Worm (Caenorhabditis elegans) whole organism, early embryonic: Measurements from ENCODE around the gene T25E4.1.

Experiments used
- B0310.2 ChIP-seq: sonication (generic microtip); optimal IDR thresholded peaks from 2 replicates; lab custom pipeline; 2016; ENCODE audit warnings: mild to moderate bottlenecking, missing genetic modification characterization, missing compliant biosample characterization
- ama-1 ChIP-seq: fragments of 150-350 bp; optimal IDR thresholded peaks from 2 replicates; lab custom pipeline; 2014
- ceh-13 ChIP-seq: fragments of 200-800 bp; sonication (Bioruptor generic); optimal IDR thresholded peaks from 2 replicates; lab custom pipeline; 2018; ENCODE audit warnings: mild to moderate bottlenecking, missing genetic modification characterization, missing compliant biosample characterization
- flt-1 ChIP-seq: fragments of 200-800 bp; sonication (Bioruptor generic); IDR thresholded peaks from 2 replicates; pipeline ENCODE4 v1.3.6; 2022; ENCODE audit warnings: missing genetic modification characterization, missing compliant biosample characterization
- hmbx-1 ChIP-seq: sonication (generic microtip); optimal IDR thresholded peaks from 2 replicates; lab custom pipeline; 2016; ENCODE audit warnings: mild to moderate bottlenecking, missing genetic modification characterization, missing compliant biosample characterization
- hmg-4 ChIP-seq: fragments of 200-800 bp; sonication (Bioruptor generic); optimal IDR thresholded peaks from 2 replicates; lab custom pipeline; 2018; ENCODE audit warnings: mild to moderate bottlenecking, missing genetic modification characterization, missing compliant biosample characterization
- hnd-1 ChIP-seq: sonication (generic microtip); optimal IDR thresholded peaks from 2 replicates; lab custom pipeline; 2016; ENCODE audit warnings: missing genetic modification characterization, missing compliant biosample characterization
- tbx-37 ChIP-seq: fragments of 200-800 bp; sonication (Bioruptor generic); conservative IDR thresholded peaks from 2 replicates; pipeline ENCODE4 v1.3.6; 2022; ENCODE audit warnings: missing genetic modification reagents, missing genetic modification characterization, missing compliant biosample characterization
- tra-4 ChIP-seq: sonication (generic microtip); optimal IDR thresholded peaks from 2 replicates; lab custom pipeline; 2017; ENCODE audit warnings: missing genetic modification characterization, missing compliant biosample characterization

- TF ChIP-seq ama-1 (lab: Kevin White, UChicago) = no peak
- no peak for TF ChIP-seq hmg-4 (GFP tag; lab: Kevin White, UChicago)
- no peak for TF ChIP-seq tbx-37 (GFP tag; lab: Robert Waterston, UW)
- TF ChIP-seq ceh-13 (GFP tag; lab: Kevin White, UChicago) = no peak
- no peak for TF ChIP-seq tra-4
- TF ChIP-seq flt-1 (GFP tag; lab: Robert Waterston, UW) = no peak
- no peak for TF ChIP-seq B0310.2
- TF ChIP-seq hmbx-1 (tag; lab: Kevin White, UChicago) = no peak
- no peak for TF ChIP-seq hnd-1 (tag; lab: Kevin White, UChicago)
Observed at ce11 chrII:5594210-5594764, 16.2 kb downstream of the T25E4.1 start, which contains the start of gene ttc-4.
